Fruit fly (Drosophila melanogaster) whole organism, embryonic: ENCODE data around the gene ImpE3.

ENCODE experiments used
- Atf3 ChIP-seq: fragments of 200-800 bp; sonication (Bioruptor generic); optimal IDR thresholded peaks from 3 replicates; lab custom pipeline; 2016; ENCODE audit warnings: missing biosample characterization, missing genetic modification characterization
- CG10366 ChIP-seq: fragments of 200-800 bp; sonication (Bioruptor generic); IDR thresholded peaks from 2 replicates; pipeline ENCODE4 v1.3.6; 2022; ENCODE audit warnings: missing biosample characterization, missing genetic modification characterization
- CG10979 ChIP-seq: fragments of 200-800 bp; sonication (Bioruptor generic); optimal IDR thresholded peaks from 2 replicates; lab custom pipeline; 2018; ENCODE audit warnings: missing biosample characterization, mild to moderate bottlenecking, missing genetic modification characterization, moderate library complexity
- CG11456 ChIP-seq: fragments of 200-800 bp; sonication (Bioruptor generic); IDR thresholded peaks from 3 replicates; pipeline ENCODE4 v1.3.6; 2022; ENCODE audit warnings: missing biosample characterization, missing genetic modification characterization
- CG12104 ChIP-seq: fragments of 200-800 bp; sonication (Bioruptor generic); optimal IDR thresholded peaks from 3 replicates; lab custom pipeline; 2016; ENCODE audit warnings: missing biosample characterization, missing genetic modification characterization
- CG12219 ChIP-seq: fragments of 200-800 bp; sonication (Bioruptor generic); optimal IDR thresholded peaks from 3 replicates; lab custom pipeline; 2018; ENCODE audit warnings: missing biosample characterization, mild to moderate bottlenecking, missing genetic modification characterization
- CG12236 ChIP-seq: fragments of 200-800 bp; sonication (Bioruptor generic); optimal IDR thresholded peaks from 2 replicates; lab custom pipeline; 2016; ENCODE audit warnings: missing biosample characterization, missing genetic modification characterization
- CG1233 ChIP-seq: fragments of 200-800 bp; sonication (Bioruptor generic); optimal IDR thresholded peaks from 4 replicates; lab custom pipeline; 2018; ENCODE audit warnings: missing biosample characterization, mild to moderate bottlenecking, missing genetic modification characterization
- CG13123 ChIP-seq: fragments of 200-800 bp; sonication (Bioruptor generic); optimal IDR thresholded peaks from 2 replicates; lab custom pipeline; 2016; ENCODE audit warnings: missing biosample characterization, missing genetic modification characterization
- CG13287 ChIP-seq: fragments of 200-800 bp; sonication (Bioruptor generic); IDR thresholded peaks from 2 replicates; pipeline ENCODE4 v1.3.6; 2022; ENCODE audit warnings: missing biosample characterization, missing genetic modification characterization; ENCODE audit not compliant: partially characterized antibody
- CG13775 ChIP-seq: fragments of 200-800 bp; sonication (Bioruptor generic); optimal IDR thresholded peaks from 3 replicates; lab custom pipeline; 2017; ENCODE audit warnings: missing biosample characterization, mild to moderate bottlenecking, missing genetic modification characterization
- CG14710 ChIP-seq: fragments of 200-800 bp; sonication (Bioruptor generic); optimal IDR thresholded peaks from 3 replicates; lab custom pipeline; 2019; ENCODE audit warnings: missing biosample characterization, mild to moderate bottlenecking, missing genetic modification characterization, moderate library complexity
- CG2875 ChIP-seq: fragments of 200-800 bp; sonication (Bioruptor generic); optimal IDR thresholded peaks from 2 replicates; lab custom pipeline; 2017; ENCODE audit warnings: missing biosample characterization, mild to moderate bottlenecking, missing genetic modification characterization, missing genetic modification reagents
- CG2889 ChIP-seq: fragments of 200-800 bp; sonication (Bioruptor generic); IDR thresholded peaks from 3 replicates; pipeline ENCODE4 v1.3.6; 2022; ENCODE audit warnings: missing biosample characterization, missing genetic modification characterization
- CG34422 ChIP-seq: fragments of 200-800 bp; sonication (Bioruptor generic); IDR thresholded peaks from 3 replicates; pipeline ENCODE4 v1.3.6; 2022; ENCODE audit warnings: missing biosample characterization, missing genetic modification characterization
- CG4730 ChIP-seq: fragments of 200-800 bp; sonication (Bioruptor generic); IDR thresholded peaks from 2 replicates; pipeline ENCODE4 v1.3.6; 2022; ENCODE audit warnings: missing biosample characterization, missing genetic modification characterization
- CG4854 ChIP-seq: fragments of 200-800 bp; sonication (Bioruptor generic); optimal IDR thresholded peaks from 2 replicates; lab custom pipeline; 2016; ENCODE audit warnings: missing biosample characterization, missing genetic modification characterization, inconsistent platforms
- CG5180 ChIP-seq: fragments of 200-800 bp; sonication (Bioruptor generic); optimal IDR thresholded peaks from 3 replicates; lab custom pipeline; 2017; ENCODE audit warnings: missing biosample characterization, missing genetic modification characterization, mild to moderate bottlenecking, moderate library complexity, missing genetic modification reagents
- CG6813 ChIP-seq: fragments of 200-800 bp; sonication (Bioruptor generic); optimal IDR thresholded peaks from 2 replicates; lab custom pipeline; 2017; ENCODE audit warnings: missing biosample characterization, missing genetic modification characterization, mild to moderate bottlenecking, moderate library complexity, missing genetic modification reagents
- CG7839 ChIP-seq: fragments of 200-800 bp; sonication (Bioruptor generic); optimal IDR thresholded peaks from 3 replicates; lab custom pipeline; 2018; ENCODE audit warnings: missing biosample characterization, mild to moderate bottlenecking, missing genetic modification characterization, moderate library complexity
- CG8089 ChIP-seq: fragments of 200-800 bp; sonication (Bioruptor generic); optimal IDR thresholded peaks from 3 replicates; lab custom pipeline; 2016; ENCODE audit warnings: missing biosample characterization, missing genetic modification characterization
- CG8388 ChIP-seq: fragments of 200-800 bp; sonication (Bioruptor generic); optimal IDR thresholded peaks from 2 replicates; lab custom pipeline; 2019; ENCODE audit warnings: missing biosample characterization, mild to moderate bottlenecking, missing genetic modification characterization, moderate library complexity
- Dad ChIP-seq: fragments of 200-800 bp; sonication (Bioruptor generic); optimal IDR thresholded peaks from 3 replicates; lab custom pipeline; 2016; ENCODE audit warnings: missing biosample characterization, missing genetic modification characterization
- Gsc ChIP-seq: fragments of 200-800 bp; sonication (Bioruptor generic); IDR thresholded peaks from 2 replicates; pipeline ENCODE4 v1.3.6; 2022; ENCODE audit warnings: missing biosample characterization, missing genetic modification characterization
- H2.0 ChIP-seq: fragments of 200-800 bp; sonication (Bioruptor generic); IDR thresholded peaks from 2 replicates; pipeline ENCODE4 v1.3.6; 2022; ENCODE audit warnings: missing biosample characterization, missing genetic modification characterization
- HLHmδ ChIP-seq: fragments of 200-800 bp; sonication (Bioruptor generic); optimal IDR thresholded peaks from 2 replicates; lab custom pipeline; 2018; ENCODE audit warnings: missing biosample characterization, mild to moderate bottlenecking, missing genetic modification characterization, moderate library complexity
- HmgD ChIP-seq: fragments of 200-800 bp; sonication (Bioruptor generic); optimal IDR thresholded peaks from 3 replicates; lab custom pipeline; 2016; ENCODE audit warnings: missing biosample characterization, missing genetic modification characterization
- MBD-R2 ChIP-seq: fragments of 200-800 bp; sonication (Bioruptor generic); IDR thresholded peaks from 2 replicates; pipeline ENCODE4 v1.3.6; 2022; ENCODE audit warnings: missing biosample characterization, missing genetic modification characterization
- Max ChIP-seq: fragments of 200-800 bp; sonication (Bioruptor generic); optimal IDR thresholded peaks from 2 replicates; lab custom pipeline; 2016; ENCODE audit warnings: missing biosample characterization, mild to moderate bottlenecking, missing genetic modification characterization
- NFAT ChIP-seq: fragments of 200-800 bp; sonication (Bioruptor generic); IDR thresholded peaks from 2 replicates; pipeline ENCODE4 v1.3.6; 2022; ENCODE audit warnings: missing biosample characterization, missing genetic modification characterization
- NK7.1 ChIP-seq: fragments of 200-800 bp; sonication (Bioruptor generic); optimal IDR thresholded peaks from 3 replicates; lab custom pipeline; 2016; ENCODE audit warnings: missing biosample characterization, missing genetic modification characterization
- Nf-YA ChIP-seq: fragments of 200-800 bp; sonication (Bioruptor generic); IDR thresholded peaks from 2 replicates; pipeline ENCODE4 v1.3.6; 2022; ENCODE audit warnings: missing biosample characterization, missing genetic modification characterization
- Oaz ChIP-seq: fragments of 200-800 bp; sonication (Bioruptor generic); IDR thresholded peaks from 2 replicates; pipeline ENCODE4 v1.3.6; 2022; ENCODE audit warnings: missing biosample characterization, missing genetic modification characterization
- Opbp ChIP-seq: fragments of 200-800 bp; sonication (Bioruptor generic); IDR thresholded peaks from 3 replicates; pipeline ENCODE4 v1.3.6; 2022; ENCODE audit warnings: missing biosample characterization, missing genetic modification characterization; ENCODE audit not compliant: partially characterized antibody
- Rfx ChIP-seq: fragments of 200-800 bp; sonication (Bioruptor generic); IDR thresholded peaks from 2 replicates; pipeline ENCODE4 v1.3.6; 2022; ENCODE audit warnings: missing biosample characterization, missing genetic modification characterization
- Six4 ChIP-seq: fragments of 200-800 bp; sonication (Bioruptor generic); optimal IDR thresholded peaks from 2 replicates; lab custom pipeline; 2016; ENCODE audit warnings: missing biosample characterization, missing genetic modification characterization
- Sry-δ ChIP-seq: fragments of 200-800 bp; sonication (Bioruptor generic); optimal IDR thresholded peaks from 2 replicates; lab custom pipeline; 2016; ENCODE audit warnings: missing biosample characterization, missing genetic modification characterization
- ara ChIP-seq: fragments of 200-800 bp; sonication (Bioruptor generic); IDR thresholded peaks from 2 replicates; pipeline ENCODE4 v1.3.6; 2022; ENCODE audit warnings: missing biosample characterization, missing genetic modification characterization
- ash1 ChIP-seq: fragments of 200-800 bp; sonication (Bioruptor generic); optimal IDR thresholded peaks from 2 replicates; lab custom pipeline; 2018; ENCODE audit warnings: missing biosample characterization, mild to moderate bottlenecking, missing genetic modification characterization
- az2 ChIP-seq: fragments of 200-800 bp; sonication (Bioruptor generic); optimal IDR thresholded peaks from 3 replicates; lab custom pipeline; 2016; ENCODE audit warnings: missing biosample characterization, missing genetic modification characterization
- bigmax ChIP-seq: fragments of 200-800 bp; sonication (Bioruptor generic); optimal IDR thresholded peaks from 2 replicates; lab custom pipeline; 2018; ENCODE audit warnings: missing biosample characterization, mild to moderate bottlenecking, missing genetic modification characterization
- chn ChIP-seq: fragments of 200-800 bp; sonication (Bioruptor generic); optimal IDR thresholded peaks from 2 replicates; lab custom pipeline; 2016; ENCODE audit warnings: missing biosample characterization, missing genetic modification characterization
- dati ChIP-seq: fragments of 200-800 bp; sonication (Bioruptor generic); IDR thresholded peaks from 2 replicates; pipeline ENCODE4 v1.3.6; 2022; ENCODE audit warnings: missing biosample characterization, missing genetic modification characterization
- dm ChIP-seq: fragments of 200-800 bp; sonication (Bioruptor generic); optimal IDR thresholded peaks from 3 replicates; lab custom pipeline; 2016; ENCODE audit warnings: missing biosample characterization, missing genetic modification characterization
- dysf ChIP-seq: fragments of 200-800 bp; sonication (Bioruptor generic); IDR thresholded peaks from 3 replicates; pipeline ENCODE4 v1.3.6; 2022; ENCODE audit warnings: missing biosample characterization, missing genetic modification characterization
- eyg ChIP-seq: fragments of 200-800 bp; sonication (Bioruptor generic); optimal IDR thresholded peaks from 3 replicates; lab custom pipeline; 2016; ENCODE audit warnings: missing biosample characterization, missing genetic modification characterization
- fd96Cb ChIP-seq: fragments of 200-800 bp; sonication (Bioruptor generic); optimal IDR thresholded peaks from 2 replicates; lab custom pipeline; 2018; ENCODE audit warnings: missing biosample characterization, mild to moderate bottlenecking, missing genetic modification characterization, moderate library complexity
- hb ChIP-seq: fragments of 200-800 bp; sonication (Bioruptor generic); IDR thresholded peaks from 3 replicates; pipeline ENCODE4 v1.3.6; 2022; ENCODE audit warnings: missing biosample characterization, missing genetic modification characterization; ENCODE audit not compliant: partially characterized antibody
- hbn ChIP-seq: fragments of 200-800 bp; sonication (Bioruptor generic); IDR thresholded peaks from 2 replicates; pipeline ENCODE4 v1.3.6; 2022; ENCODE audit warnings: missing biosample characterization, missing genetic modification characterization; ENCODE audit not compliant: partially characterized antibody
- kay ChIP-seq: fragments of 200-800 bp; sonication (Bioruptor generic); optimal IDR thresholded peaks from 2 replicates; lab custom pipeline; 2016; ENCODE audit warnings: missing biosample characterization, missing genetic modification characterization
- prd ChIP-seq, 3 experiments: fragments of >200 bp in 2 of 3; fragments of 200-800 bp in 1 of 3; sonication (Bioruptor generic) in 1 of 3; optimal IDR thresholded peaks in 2 of 3; IDR thresholded peaks in 1 of 3; 2 replicates in 2 of 3; 3 replicates in 1 of 3; pipeline versions ENCODE4 v1.3.6 to Lab custom; 2017 to 2022; ENCODE audit warnings: missing biosample characterization in 1 of 3, missing genetic modification characterization in 1 of 3
- ssp ChIP-seq: fragments of 200-800 bp; sonication (Bioruptor generic); IDR thresholded peaks from 2 replicates; pipeline ENCODE4 v1.3.6; 2022; ENCODE audit warnings: missing biosample characterization, missing genetic modification characterization

ImpE3 gene

DNA sequence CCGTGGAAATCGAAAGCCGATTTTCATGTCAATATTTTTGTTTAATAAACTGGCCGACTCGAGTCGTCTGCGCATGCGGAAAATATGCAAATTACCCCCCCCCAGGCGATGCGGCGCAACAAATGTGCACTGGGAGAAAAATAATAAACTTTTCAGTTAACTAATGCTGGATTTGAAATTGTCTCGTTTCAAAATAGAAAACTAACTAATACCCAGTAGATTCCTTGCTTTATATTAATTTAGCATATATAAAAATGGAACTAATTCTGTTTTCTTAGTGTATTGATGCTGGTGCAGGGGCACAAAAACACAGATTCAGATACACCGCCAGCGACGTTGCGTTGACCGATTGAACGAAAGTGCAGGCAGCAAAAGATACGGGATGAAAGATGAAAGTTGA lies 8.6 kb upstream of the ImpE3 start (continued):
- TF ChIP-seq ara (GFP tag; lab: Robert Waterston, UW) (peak; percentile 43), Atf3 (GFP tag; lab: Kevin White, UChicago) (no peak), CG10366 (GFP tag; lab: Robert Waterston, UW) (no peak), CG1233 (GFP tag; lab: Kevin White, UChicago) (no peak), CG2875 (no peak), az2 (peak; percentile 11), CG12104 (GFP tag; lab: Kevin White, UChicago) (no peak), ssp (GFP tag; lab: Robert Waterston, UW) (0 out of 2 replicates have a peak, but pooled peaks have one; percentile 27), prd (optimal IDR thresholded peaks at IDR 0.05; lab: Kevin White, UChicago) (no peak), prd (GFP tag; IDR thresholded peaks at IDR 0.05; lab: Robert Waterston, UW) (peak; percentile 51; the same call in 1 of the 3 replicates), eyg (GFP tag; lab: Kevin White, UChicago) (no peak), CG2889 (GFP tag; lab: Robert Waterston, UW) (no peak), dati (GFP tag; lab: Robert Waterston, UW) (no peak), CG12236 (GFP tag; lab: Kevin White, UChicago) (no peak), dysf (GFP tag; lab: Robert Waterston, UW) (no peak; the same call in 2 of the 3 replicates), dm (no peak), HmgD (GFP tag; lab: Kevin White, UChicago) (no peak), HLHmδ (GFP tag; lab: Kevin White, UChicago) (no peak), CG12219 (GFP tag; lab: Kevin White, UChicago) (no peak), kay (GFP tag; lab: Kevin White, UChicago) (no peak), ash1 (GFP tag; lab: Kevin White, UChicago) (no peak), CG34422 (GFP tag; lab: Robert Waterston, UW) (no peak), CG5180 (GFP tag; lab: Kevin White, UChicago) (no peak), Sry-δ (GFP tag; lab: Kevin White, UChicago) (no peak), hbn (no peak), CG10979 (peak; percentile 60), hb (GFP tag; lab: Robert Waterston, UW) (no peak), CG4854 (GFP tag; lab: Kevin White, UChicago) (no peak), Gsc (GFP tag; lab: Robert Waterston, UW) (no peak), H2.0 (GFP tag; lab: Robert Waterston, UW) (peak; percentile 12; the same call in 1 of the 2 replicates), Rfx (GFP tag; lab: Robert Waterston, UW) (no peak), chn (GFP tag; lab: Kevin White, UChicago) (no peak), NK7.1 (GFP tag; lab: Kevin White, UChicago) (no peak), CG13123 (no peak), CG8388 (GFP tag; lab: Kevin White, UChicago) (peak; percentile 27), Six4 (no peak), CG6813 (no peak), CG13287 (no peak), CG13775 (GFP tag; lab: Kevin White, UChicago) (no peak), Nf-YA (GFP tag; lab: Robert Waterston, UW) (no peak), NFAT (no peak), CG14710 (tag; lab: Kevin White, UChicago) (peak; percentile 25), Opbp (GFP tag; lab: Robert Waterston, UW) (no peak), fd96Cb (tag; lab: Kevin White, UChicago) (peak; percentile 39), CG4730 (GFP tag; lab: Robert Waterston, UW) (no peak), CG11456 (GFP tag; lab: Robert Waterston, UW) (no peak), Max (GFP tag; lab: Kevin White, UChicago) (no peak), Dad (no peak), MBD-R2 (GFP tag; lab: Robert Waterston, UW) (no peak), CG7839 (tag; lab: Kevin White, UChicago) (peak; percentile 3), Oaz (GFP tag; lab: Robert Waterston, UW) (no peak), bigmax (GFP tag; lab: Kevin White, UChicago) (no peak), CG8089 (no peak)
